Worm (Caenorhabditis elegans) whole organism, young adult: ENCODE results near the gene C16A11.5.

ENCODE experiments used
- B0336.3 ChIP-seq: fragments of 200-800 bp; sonication (Bioruptor generic); IDR thresholded peaks from 2 replicates; pipeline ENCODE4 v1.3.6; 2022; ENCODE audit warnings: missing genetic modification characterization, missing compliant biosample characterization
- D2030.7 ChIP-seq: fragments of 200-800 bp; sonication (Bioruptor generic); IDR thresholded peaks from 2 replicates; pipeline ENCODE4 v1.3.6; 2022; ENCODE audit warnings: missing genetic modification reagents, missing genetic modification characterization, missing compliant biosample characterization
- F10E7.11 ChIP-seq: sonication (generic microtip); optimal IDR thresholded peaks from 2 replicates; lab custom pipeline; 2017; ENCODE audit warnings: mild to moderate bottlenecking, missing genetic modification characterization, moderate library complexity, missing compliant biosample characterization
- F23B12.7 ChIP-seq: sonication (generic microtip); optimal IDR thresholded peaks from 2 replicates; lab custom pipeline; 2017; ENCODE audit warnings: missing genetic modification characterization, mild to moderate bottlenecking, missing compliant biosample characterization, antibody characterized with exemption, moderate library complexity; ENCODE audit not compliant: insufficient read depth
- F33H1.4 ChIP-seq: fragments of 200-800 bp; sonication (Bioruptor generic); IDR thresholded peaks from 2 replicates; pipeline ENCODE4 v1.3.6; 2022; ENCODE audit warnings: missing genetic modification reagents, missing genetic modification characterization, missing compliant biosample characterization
- F37B4.10 ChIP-seq: fragments of 200-800 bp; sonication (Bioruptor generic); IDR thresholded peaks from 2 replicates; pipeline ENCODE4 v1.3.6; 2022; ENCODE audit warnings: missing genetic modification characterization, missing compliant biosample characterization
- F49E8.2 ChIP-seq: sonication (generic microtip); optimal IDR thresholded peaks from 3 replicates; lab custom pipeline; 2017; ENCODE audit warnings: missing genetic modification characterization, mild to moderate bottlenecking, missing compliant biosample characterization, antibody characterized with exemption, moderate library complexity; ENCODE audit not compliant: insufficient read depth
- Y53G8AR.9 ChIP-seq: fragments of 200-800 bp; sonication (Bioruptor generic); conservative IDR thresholded peaks from 2 replicates; pipeline ENCODE4 v1.3.6; 2022; ENCODE audit warnings: missing genetic modification reagents, missing genetic modification characterization, missing compliant biosample characterization
- Y67H2A.10 ChIP-seq: fragments of 200-800 bp; sonication (Bioruptor generic); conservative IDR thresholded peaks from 2 replicates; pipeline ENCODE4 v1.3.6; 2022; ENCODE audit warnings: missing genetic modification reagents, missing genetic modification characterization, missing compliant biosample characterization
- ama-1 ChIP-seq, 3 experiments: fragments of 150-350 bp in 1 of 3; sonication (generic microtip) in 2 of 3; optimal IDR thresholded peaks; 2 replicates each; lab custom pipeline; 2014 to 2018; ENCODE audit warnings: missing biosample characterization in 2 of 3, missing genetic modification characterization in 2 of 3, missing genetic modification reagents in 2 of 3
- aptf-2 ChIP-seq: fragments of 200-800 bp; sonication (Bioruptor generic); conservative IDR thresholded peaks from 2 replicates; pipeline ENCODE4 v1.3.6; 2022; ENCODE audit warnings: missing genetic modification reagents, missing genetic modification characterization, missing compliant biosample characterization
- aptf-3 ChIP-seq: fragments of 200-800 bp; sonication (Bioruptor generic); IDR thresholded peaks from 2 replicates; pipeline ENCODE4 v1.3.6; 2022; ENCODE audit warnings: missing genetic modification characterization, missing compliant biosample characterization
- attf-5 ChIP-seq: fragments of 200-800 bp; sonication (Bioruptor generic); optimal IDR thresholded peaks from 2 replicates; lab custom pipeline; 2018; ENCODE audit warnings: mild to moderate bottlenecking, missing genetic modification characterization, missing compliant biosample characterization
- cebp-1 ChIP-seq, 2 experiments: fragments of 200-800 bp in 1 of 2; sonication (Bioruptor generic) in 1 of 2; sonication (generic microtip) in 1 of 2; IDR thresholded peaks in 1 of 2; optimal IDR thresholded peaks in 1 of 2; 2 replicates each; pipeline versions ENCODE4 v1.3.6 to Lab custom; 2017 to 2022; ENCODE audit warnings: missing compliant biosample characterization in 2 of 2, missing genetic modification characterization in 2 of 2, mild to moderate bottlenecking in 1 of 2, missing genetic modification reagents in 1 of 2, moderate library complexity in 1 of 2
- dox-1 ChIP-seq: fragments of 200-800 bp; sonication (Bioruptor generic); IDR thresholded peaks from 2 replicates; pipeline ENCODE4 v1.3.6; 2022; ENCODE audit warnings: missing genetic modification reagents, missing genetic modification characterization, missing compliant biosample characterization
- dpff-1 ChIP-seq: sonication (generic microtip); optimal IDR thresholded peaks from 2 replicates; lab custom pipeline; 2017; ENCODE audit warnings: mild to moderate bottlenecking, missing genetic modification characterization, missing compliant biosample characterization
- efl-1 ChIP-seq: fragments of 150-350 bp; optimal IDR thresholded peaks from 2 replicates; lab custom pipeline; 2014; ENCODE audit warnings: missing biosample characterization, missing genetic modification reagents, missing genetic modification characterization
- egrh-3 ChIP-seq: fragments of 200-800 bp; sonication (Bioruptor generic); IDR thresholded peaks from 2 replicates; pipeline ENCODE4 v1.3.6; 2022; ENCODE audit warnings: missing genetic modification reagents, missing genetic modification characterization, missing compliant biosample characterization
- ekl-4 ChIP-seq: fragments of 200-800 bp; sonication (Bioruptor generic); IDR thresholded peaks from 2 replicates; pipeline ENCODE4 v1.3.6; 2022; ENCODE audit warnings: missing genetic modification reagents, missing genetic modification characterization, missing compliant biosample characterization
- hmg-1.2 ChIP-seq: fragments of 200-800 bp; sonication (Bioruptor generic); IDR thresholded peaks from 2 replicates; pipeline ENCODE4 v1.3.6; 2022; ENCODE audit warnings: missing genetic modification reagents, missing genetic modification characterization, missing compliant biosample characterization
- hrde-1 ChIP-seq: sonication (generic microtip); optimal IDR thresholded peaks from 2 replicates; lab custom pipeline; 2016; ENCODE audit warnings: missing genetic modification characterization, mild to moderate bottlenecking, missing compliant biosample characterization, moderate library complexity, missing genotype, missing genetic modification reagents, borderline replicate concordance
- hsf-1 ChIP-seq: fragments of 200-800 bp; sonication (Bioruptor generic); IDR thresholded peaks from 2 replicates; pipeline ENCODE4 v1.3.6; 2022; ENCODE audit warnings: missing genetic modification reagents, missing genetic modification characterization, missing compliant biosample characterization
- lag-1 ChIP-seq: fragments of 200-800 bp; sonication (Bioruptor generic); IDR thresholded peaks from 2 replicates; pipeline ENCODE4 v1.3.6; 2022; ENCODE audit warnings: missing genetic modification reagents, missing genetic modification characterization, missing compliant biosample characterization
- madf-8 ChIP-seq: fragments of 200-800 bp; sonication (Bioruptor generic); conservative IDR thresholded peaks from 2 replicates; pipeline ENCODE4 v1.3.6; 2022; ENCODE audit warnings: missing genetic modification reagents, missing genetic modification characterization, missing compliant biosample characterization
- mel-28 ChIP-seq: sonication (generic microtip); optimal IDR thresholded peaks from 2 replicates; lab custom pipeline; 2016; ENCODE audit warnings: borderline replicate concordance, mild to moderate bottlenecking, missing genetic modification characterization, missing compliant biosample characterization
- nhr-27 ChIP-seq: fragments of 200-800 bp; sonication (Bioruptor generic); optimal IDR thresholded peaks from 2 replicates; lab custom pipeline; 2018; ENCODE audit warnings: mild to moderate bottlenecking, missing genetic modification characterization, moderate library complexity, missing compliant biosample characterization
- snpc-3.4 ChIP-seq: sonication (generic microtip); optimal IDR thresholded peaks from 2 replicates; lab custom pipeline; 2017; ENCODE audit warnings: missing genetic modification characterization, mild to moderate bottlenecking, missing compliant biosample characterization, antibody characterized with exemption, moderate library complexity, missing genotype, missing genetic modification reagents
- zim-3 ChIP-seq: sonication (generic microtip); optimal IDR thresholded peaks from 2 replicates; lab custom pipeline; 2017; ENCODE audit warnings: mild to moderate bottlenecking, missing genetic modification characterization, moderate library complexity, missing compliant biosample characterization
- ztf-22 ChIP-seq: fragments of 200-800 bp; sonication (Bioruptor generic); optimal IDR thresholded peaks from 2 replicates; lab custom pipeline; 2018; ENCODE audit warnings: mild to moderate bottlenecking, missing genetic modification characterization, moderate library complexity, missing compliant biosample characterization
- ztf-25 ChIP-seq: fragments of 200-800 bp; sonication (Bioruptor generic); IDR thresholded peaks from 2 replicates; pipeline ENCODE4 v1.3.6; 2022; ENCODE audit warnings: missing genetic modification reagents, missing genetic modification characterization, missing compliant biosample characterization
- ztf-26 ChIP-seq: sonication (generic microtip); optimal IDR thresholded peaks from 2 replicates; lab custom pipeline; 2017; ENCODE audit warnings: missing genetic modification characterization, missing compliant biosample characterization
- ztf-28 ChIP-seq: fragments of 200-800 bp; sonication (Bioruptor generic); IDR thresholded peaks from 2 replicates; pipeline ENCODE4 v1.3.6; 2022; ENCODE audit warnings: missing genetic modification reagents, missing genetic modification characterization, missing compliant biosample characterization

Gene C16A11.5

ce11 chrII:4222983-4223382 lies at the start of gene C16A11.5:
TSS of gene C16A11.5 (plus strand) at chrII:4223305.
- TF ChIP-seq hsf-1 (GFP tag; lab: Robert Waterston, UW), result no peak
- no peak for TF ChIP-seq F10E7.11 (tag; lab: Kevin White, UChicago)
- no peak for TF ChIP-seq ama-1 (optimal IDR thresholded peaks at IDR 0.05; lab: Kevin White, UChicago)
- TF ChIP-seq ama-1 (GFP tag; optimal IDR thresholded peaks at IDR 0.05; lab: Kevin White, UChicago), result no peak
- no peak for TF ChIP-seq hmg-1.2 (GFP tag; lab: Robert Waterston, UW)
- no peak for TF ChIP-seq lag-1 (GFP tag; lab: Robert Waterston, UW)
- TF ChIP-seq snpc-3.4, result no peak
- TF ChIP-seq F49E8.2 (tag; lab: Kevin White, UChicago), result no peak
- no peak for TF ChIP-seq Y67H2A.10 (GFP tag; lab: Robert Waterston, UW)
- no peak for TF ChIP-seq efl-1
- TF ChIP-seq madf-8 (GFP tag; lab: Robert Waterston, UW), result no peak
- no peak for TF ChIP-seq F37B4.10 (GFP tag; lab: Robert Waterston, UW)
- no peak for TF ChIP-seq B0336.3 (GFP tag; lab: Robert Waterston, UW)

ce11 chrII:4173398-4173797 lies 49.7 kb upstream of the C16A11.5 start, which contains the start of gene R03H10.6:
TSS of gene R03H10.6 (minus strand) at chrII:4173498.
- TF ChIP-seq ztf-25 (GFP tag; lab: Robert Waterston, UW) (no peak), dpff-1 (tag; lab: Kevin White, UChicago) (no peak), zim-3 (no peak), hrde-1 (tag; lab: Kevin White, UChicago) (no peak), ztf-26 (no peak), mel-28 (tag; lab: Kevin White, UChicago) (no peak), ekl-4 (no peak), ztf-28 (GFP tag; lab: Robert Waterston, UW) (no peak), Y53G8AR.9 (GFP tag; lab: Robert Waterston, UW) (no peak), snpc-3.4 (no peak), nhr-27 (tag; lab: Kevin White, UChicago) (no peak), F33H1.4 (GFP tag; lab: Robert Waterston, UW) (no peak), attf-5 (GFP tag; lab: Kevin White, UChicago) (no peak), aptf-3 (GFP tag; lab: Robert Waterston, UW) (no peak)

ce11 chrII:4173842-4174241 lies 49.3 kb upstream of the C16A11.5 start:
- TF ChIP-seq egrh-3 (GFP tag; lab: Robert Waterston, UW), result no peak
- peak; percentile 52; the same call in 1 of the 2 replicates for TF ChIP-seq cebp-1 (GFP tag; IDR thresholded peaks at IDR 0.05; lab: Robert Waterston, UW)
- peak; percentile 86 for TF ChIP-seq cebp-1 (tag; optimal IDR thresholded peaks at IDR 0.05; lab: Kevin White, UChicago)

ce11 chrII:4178838-4179237 lies 44.3 kb upstream of the C16A11.5 start, which contains the start of gene R03H10.7:
TSS of gene R03H10.7 (minus strand) at chrII:4178938.
- TF ChIP-seq F23B12.7 (tag; lab: Kevin White, UChicago), result no peak
- TF ChIP-seq cebp-1 (GFP tag; IDR thresholded peaks at IDR 0.05; lab: Robert Waterston, UW), result no peak
- TF ChIP-seq cebp-1 (tag; optimal IDR thresholded peaks at IDR 0.05; lab: Kevin White, UChicago), result no peak
- TF ChIP-seq ztf-22 (GFP tag; lab: Kevin White, UChicago), result no peak
- TF ChIP-seq dox-1, result no peak
- no peak for TF ChIP-seq ama-1 (optimal IDR thresholded peaks at IDR 0.05; lab: Kevin White, UChicago)
- TF ChIP-seq ama-1 (GFP tag; optimal IDR thresholded peaks at IDR 0.05; lab: Kevin White, UChicago), result no peak
- no peak for TF ChIP-seq aptf-2
- no peak for TF ChIP-seq aptf-3 (GFP tag; lab: Robert Waterston, UW)
- TF ChIP-seq efl-1, result no peak
- TF ChIP-seq D2030.7 (GFP tag; lab: Robert Waterston, UW), result no peak
